Fruit fly (Drosophila melanogaster): ENCODE measurements around the gene CG31300.
A peak's percentile ranks its signal among the peaks of the same experiment; 100 is the strongest.

Gene CG31300

DNA sequence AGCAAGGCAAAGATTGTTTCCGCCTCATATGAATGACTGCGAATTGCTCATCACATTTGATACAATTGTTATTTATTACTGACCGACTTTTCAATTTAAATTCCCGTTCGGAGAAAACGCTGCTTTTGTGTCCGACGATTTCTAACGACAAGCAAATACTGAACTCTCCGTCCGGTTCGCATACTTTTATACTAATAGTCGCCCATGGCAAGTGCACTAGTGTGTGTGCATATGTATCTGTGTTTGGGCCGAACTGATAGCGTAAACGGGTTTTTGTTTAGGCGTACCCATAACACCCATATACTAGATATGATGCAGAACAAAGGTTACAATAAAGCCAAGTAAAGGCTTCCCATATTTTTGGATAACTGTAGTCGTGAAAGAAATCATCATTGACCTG is 24.8 kb downstream of the CG31300 start, which contains the start of gene CG10550 (continued):
- no peak for TF ChIP-seq CG1603 (tag; optimal IDR thresholded peaks at IDR 0.05)
- no peak for TF ChIP-seq Hr3 (GFP tag; optimal IDR thresholded peaks at IDR 0.05)
- no peak for TF ChIP-seq CG11093 (GFP tag; IDR thresholded peaks at IDR 0.05)
- no peak for TF ChIP-seq zfh2 (GFP tag; optimal IDR thresholded peaks at IDR 0.05)
- TF ChIP-seq caup (GFP tag; optimal IDR thresholded peaks at IDR 0.05; ENCODE audit: severe bottlenecking): no peak
- TF ChIP-seq CG2199 (GFP tag; IDR thresholded peaks at IDR 0.05): peak; percentile 40; the same call in 1 of the 3 replicates
- TF ChIP-seq schlank (tag; optimal IDR thresholded peaks at IDR 0.05): no peak
- no peak for TF ChIP-seq Pdp1 (GFP tag; optimal IDR thresholded peaks at IDR 0.05)
- no peak for TF ChIP-seq gro (GFP tag; optimal IDR thresholded peaks at IDR 0.05)
- no peak for TF ChIP-seq tio (GFP tag; optimal IDR thresholded peaks at IDR 0.05)
- TF ChIP-seq CG13123 (GFP tag; optimal IDR thresholded peaks at IDR 0.05): no peak
- TF ChIP-seq sr (GFP tag; IDR thresholded peaks at IDR 0.05): no peak
- no peak for TF ChIP-seq CG17612 (GFP tag; IDR thresholded peaks at IDR 0.05)
- no peak for TF ChIP-seq CG6791 (GFP tag; IDR thresholded peaks at IDR 0.05; ENCODE audit: partially characterized antibody)
- TF ChIP-seq CG14441 (GFP tag; IDR thresholded peaks at IDR 0.05): no peak
- no peak for TF ChIP-seq Tbp (GFP tag; optimal IDR thresholded peaks at IDR 0.05)
- TF ChIP-seq CG10209 (GFP tag; optimal IDR thresholded peaks at IDR 0.05): no peak
- no peak for TF ChIP-seq CG17361 (GFP tag; IDR thresholded peaks at IDR 0.05)
- peak; percentile 37 for TF ChIP-seq CG13894 (tag; optimal IDR thresholded peaks at IDR 0.05)
- TF ChIP-seq HLH3B (GFP tag; IDR thresholded peaks at IDR 0.05): no peak
- TF ChIP-seq bcd (GFP tag; optimal IDR thresholded peaks at IDR 0.05): no peak
- TF ChIP-seq vvl (GFP tag; IDR thresholded peaks at IDR 0.05): no peak
- no peak for TF ChIP-seq tup (GFP tag; optimal IDR thresholded peaks at IDR 0.05)
- no peak for TF ChIP-seq MTF-1 (GFP tag; optimal IDR thresholded peaks at IDR 0.05; ENCODE audit: borderline replicate concordance)
- no peak for TF ChIP-seq NC2β (GFP tag; optimal IDR thresholded peaks at IDR 0.05)
- TF ChIP-seq CG13287 (GFP tag; IDR thresholded peaks at IDR 0.05; ENCODE audit: partially characterized antibody): peak; percentile 20; the same call in 1 of the 2 replicates
- peak; percentile 46 for TF ChIP-seq Jarid2 (GFP tag; optimal IDR thresholded peaks at IDR 0.05)
- no peak for TF ChIP-seq CG34422 (GFP tag; IDR thresholded peaks at IDR 0.05)
- TF ChIP-seq Nf-YA (GFP tag; IDR thresholded peaks at IDR 0.05): no peak
- TF ChIP-seq CG5180 (GFP tag; optimal IDR thresholded peaks at IDR 0.05): no peak
- no peak for TF ChIP-seq gsb (GFP tag; IDR thresholded peaks at IDR 0.05)
- TF ChIP-seq btn (GFP tag; optimal IDR thresholded peaks at IDR 0.05): no peak
- no peak for TF ChIP-seq salm (tag; optimal IDR thresholded peaks at IDR 0.05)
- no peak for TF ChIP-seq CG33557 (GFP tag; optimal IDR thresholded peaks at IDR 0.05)
- TF ChIP-seq en (GFP tag; optimal IDR thresholded peaks at IDR 0.05): no peak
- no peak for TF ChIP-seq Gug (GFP tag; IDR thresholded peaks at IDR 0.05)
- no peak for TF ChIP-seq amos (GFP tag; IDR thresholded peaks at IDR 0.05; ENCODE audit: partially characterized antibody)
- TF ChIP-seq ham (GFP tag; IDR thresholded peaks at IDR 0.05): no peak
- TF ChIP-seq Oli (tag; optimal IDR thresholded peaks at IDR 0.05): no peak
- TF ChIP-seq Med (GFP tag): peak; percentile 11
- no peak for TF ChIP-seq ERR (GFP tag; optimal IDR thresholded peaks at IDR 0.05)
- no peak for TF ChIP-seq tll (GFP tag; optimal IDR thresholded peaks at IDR 0.05)
- TF ChIP-seq NC2α (GFP tag; optimal IDR thresholded peaks at IDR 0.05): no peak
- no peak for TF ChIP-seq CG1602 (GFP tag; optimal IDR thresholded peaks at IDR 0.05)
- no peak for TF ChIP-seq h (optimal IDR thresholded peaks at IDR 0.05)
- TF ChIP-seq CG2889 (GFP tag; IDR thresholded peaks at IDR 0.05): no peak
- no peak for TF ChIP-seq CG4707 (GFP tag; optimal IDR thresholded peaks at IDR 0.05)
- TF ChIP-seq bbx (GFP tag; IDR thresholded peaks at IDR 0.05; ENCODE audit: partially characterized antibody): no peak
- TF ChIP-seq Rx (GFP tag; IDR thresholded peaks at IDR 0.05): no peak
